Fruit fly (Drosophila melanogaster) whole organism, pupa: ENCODE results near the gene RhoGAP16F.
A peak's percentile ranks its signal among the peaks of the same experiment; 100 is the strongest.

Experiments used
- CG10348 ChIP-seq: fragments of 200-800 bp; sonication (Bioruptor generic); IDR thresholded peaks from 2 replicates; pipeline ENCODE4 v1.3.6; 2022; ENCODE audit warnings: missing biosample characterization, missing genetic modification characterization
- CG12605 ChIP-seq: fragments of 200-800 bp; sonication (Bioruptor generic); IDR thresholded peaks from 2 replicates; pipeline ENCODE4 v1.3.6; 2022; ENCODE audit warnings: missing biosample characterization, missing genetic modification characterization
- CG13204 ChIP-seq: fragments of 200-800 bp; sonication (Bioruptor generic); optimal IDR thresholded peaks from 2 replicates; lab custom pipeline; 2018; ENCODE audit warnings: missing biosample characterization, mild to moderate bottlenecking, missing genetic modification characterization, moderate library complexity
- CG14655 ChIP-seq: fragments of 200-800 bp; sonication (Bioruptor generic); optimal IDR thresholded peaks from 3 replicates; lab custom pipeline; 2017; ENCODE audit warnings: mild to moderate bottlenecking, missing biosample characterization, missing genetic modification reagents, missing genetic modification characterization
- CG15710 ChIP-seq: fragments of 200-800 bp; sonication (Bioruptor generic); optimal IDR thresholded peaks from 2 replicates; lab custom pipeline; 2018; ENCODE audit warnings: missing biosample characterization, mild to moderate bottlenecking, missing genetic modification characterization, moderate library complexity
- CG17806 ChIP-seq: fragments of 200-800 bp; sonication (Bioruptor generic); optimal IDR thresholded peaks from 2 replicates; lab custom pipeline; 2018; ENCODE audit warnings: missing biosample characterization, mild to moderate bottlenecking, missing genetic modification characterization, moderate library complexity
- CG32121 ChIP-seq: fragments of 200-800 bp; sonication (Bioruptor generic); IDR thresholded peaks from 2 replicates; pipeline ENCODE4 v1.3.6; 2022; ENCODE audit warnings: missing biosample characterization, missing genetic modification characterization
- CG34367 ChIP-seq: fragments of 200-800 bp; sonication (Bioruptor generic); optimal IDR thresholded peaks from 2 replicates; lab custom pipeline; 2018; ENCODE audit warnings: missing biosample characterization, mild to moderate bottlenecking, missing genetic modification characterization
- CG4496 ChIP-seq: fragments of 200-800 bp; sonication (Bioruptor generic); IDR thresholded peaks from 3 replicates; pipeline ENCODE4 v1.3.6; 2022; ENCODE audit warnings: missing biosample characterization, missing genetic modification characterization
- CG8159 ChIP-seq: fragments of 200-800 bp; sonication (Bioruptor generic); optimal IDR thresholded peaks from 3 replicates; lab custom pipeline; 2018; ENCODE audit warnings: missing biosample characterization, mild to moderate bottlenecking, missing genetic modification characterization, moderate library complexity
- CG8301 ChIP-seq: fragments of 200-800 bp; sonication (Bioruptor generic); optimal IDR thresholded peaks from 2 replicates; lab custom pipeline; 2018; ENCODE audit warnings: missing biosample characterization, mild to moderate bottlenecking, missing genetic modification characterization
- CG9948 ChIP-seq: fragments of 200-800 bp; sonication (Bioruptor generic); optimal IDR thresholded peaks from 2 replicates; lab custom pipeline; 2018; ENCODE audit warnings: missing biosample characterization, mild to moderate bottlenecking, missing genetic modification characterization, moderate library complexity
- D1 ChIP-seq: fragments of 200-800 bp; sonication (Bioruptor generic); optimal IDR thresholded peaks from 2 replicates; lab custom pipeline; 2018; ENCODE audit warnings: missing biosample characterization, mild to moderate bottlenecking, missing genetic modification characterization, moderate library complexity
- EcR ChIP-seq: fragments of 200-800 bp; sonication (Bioruptor generic); optimal IDR thresholded peaks from 3 replicates; lab custom pipeline; 2019; ENCODE audit warnings: missing biosample characterization, missing genetic modification characterization, mild to moderate bottlenecking, moderate library complexity, missing genetic modification reagents
- Ets98B ChIP-seq: fragments of 200-800 bp; sonication (Bioruptor generic); IDR thresholded peaks from 2 replicates; pipeline ENCODE4 v1.3.6; 2022; ENCODE audit warnings: missing biosample characterization, missing genetic modification characterization
- Pif1A ChIP-seq: fragments of 200-800 bp; sonication (Bioruptor generic); optimal IDR thresholded peaks from 3 replicates; lab custom pipeline; 2016; ENCODE audit warnings: missing biosample characterization, missing genetic modification characterization
- Pif1B ChIP-seq: fragments of 200-800 bp; sonication (Bioruptor generic); optimal IDR thresholded peaks from 3 replicates; lab custom pipeline; 2016; ENCODE audit warnings: missing biosample characterization, missing genetic modification characterization
- Snoo ChIP-seq: fragments of 200-800 bp; sonication (Bioruptor generic); optimal IDR thresholded peaks from 3 replicates; lab custom pipeline; 2017; ENCODE audit warnings: missing biosample characterization, mild to moderate bottlenecking, missing genetic modification characterization, inconsistent platforms
- fd96Ca ChIP-seq: fragments of 200-800 bp; sonication (Bioruptor generic); IDR thresholded peaks from 3 replicates; pipeline ENCODE4 v1.3.6; 2022; ENCODE audit warnings: missing biosample characterization, missing genetic modification characterization
- gl ChIP-seq: fragments of 200-800 bp; sonication (Bioruptor generic); optimal IDR thresholded peaks from 2 replicates; lab custom pipeline; 2018; ENCODE audit warnings: missing biosample characterization, mild to moderate bottlenecking, missing genetic modification characterization
- rn ChIP-seq: fragments of 200-800 bp; sonication (Bioruptor generic); IDR thresholded peaks from 2 replicates; pipeline ENCODE4 v1.3.6; 2022; ENCODE audit warnings: missing biosample characterization, missing genetic modification characterization

The RhoGAP16F gene

DNA sequence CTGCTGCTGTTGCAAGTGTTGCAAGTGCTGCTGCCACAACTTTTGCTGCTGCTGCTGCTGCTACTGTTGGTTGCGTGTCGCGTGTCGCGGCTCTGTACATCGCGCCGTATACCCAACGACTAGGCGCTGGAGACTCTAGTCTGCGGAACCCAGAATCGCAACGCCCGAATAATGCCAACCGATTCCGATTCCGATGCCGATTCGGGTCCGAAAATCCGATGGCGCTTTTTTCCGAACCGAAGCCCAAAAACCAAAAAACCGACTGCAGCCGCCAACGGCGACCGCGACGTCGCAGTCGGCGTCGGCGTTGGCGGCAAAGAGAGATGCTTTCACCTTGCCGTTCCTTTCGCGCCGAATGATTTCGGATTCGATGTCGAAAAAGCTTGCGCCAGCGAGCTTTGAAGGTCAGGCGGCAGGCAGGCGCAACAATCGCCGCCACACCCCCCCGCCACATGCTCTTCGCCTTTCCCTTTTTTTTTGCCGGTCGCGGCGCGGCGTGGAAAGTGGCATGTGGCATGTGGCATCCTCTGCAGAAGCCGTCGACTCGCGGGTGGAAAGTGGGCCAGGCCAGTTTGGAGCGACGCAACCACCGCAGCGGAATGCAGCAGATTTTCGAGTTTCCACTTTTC is 29.7 kb upstream of the RhoGAP16F start, which contains the start of gene Sh:
Sh (minus strand) TSS at position 104 of the 629 bp plus-strand sequence.
- TF ChIP-seq CG8301 (tag; lab: Kevin White, UChicago) (no peak), CG4496 (GFP tag; lab: Robert Waterston, UW) (0 out of 3 replicates have a peak, but pooled peaks have one; percentile 14)
- TF ChIP-seq, all 21 proteins: peak for 1

DNA sequence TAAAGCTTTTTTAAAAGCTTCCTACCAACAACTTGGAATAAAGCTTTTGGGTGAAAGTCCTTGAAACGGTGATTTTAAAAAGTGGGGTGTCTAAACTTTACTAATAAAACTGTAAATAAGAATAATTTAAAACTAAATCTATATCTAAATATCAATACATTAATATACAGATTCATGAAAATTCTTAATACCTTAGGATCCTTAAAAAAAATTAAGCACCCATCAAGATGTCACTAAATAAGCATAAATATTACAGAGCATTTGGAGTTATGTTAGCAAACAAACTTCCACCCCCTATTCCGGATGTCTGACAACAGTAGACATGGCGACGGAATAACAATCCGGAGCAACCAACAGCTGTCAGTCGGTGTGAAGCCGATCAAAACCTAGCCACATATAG is 28.8 kb upstream of the RhoGAP16F start, which contains the start of gene Dhc16F:
Dhc16F (plus strand) TSS at position 301 of the 400 bp plus-strand sequence.
- TF ChIP-seq CG8301 (tag; lab: Kevin White, UChicago) (no peak), CG12605 (GFP tag; lab: Robert Waterston, UW) (no peak), Ets98B (GFP tag; lab: Robert Waterston, UW) (no peak), gl (tag; lab: Kevin White, UChicago) (no peak), CG9948 (no peak), CG13204 (GFP tag; lab: Kevin White, UChicago) (no peak), CG17806 (no peak), Pif1A (GFP tag; lab: Kevin White, UChicago) (no peak), fd96Ca (GFP tag; lab: Robert Waterston, UW) (no peak), CG8159 (tag; lab: Kevin White, UChicago) (no peak), CG15710 (no peak), D1 (tag; lab: Kevin White, UChicago) (no peak), CG4496 (GFP tag; lab: Robert Waterston, UW) (no peak), CG32121 (GFP tag; lab: Robert Waterston, UW) (no peak), EcR (GFP tag; lab: Kevin White, UChicago) (no peak), CG10348 (GFP tag; lab: Robert Waterston, UW) (no peak), CG34367 (tag; lab: Kevin White, UChicago) (no peak), Pif1B (GFP tag; lab: Kevin White, UChicago) (no peak)
- TF ChIP-seq, all 21 proteins: peak for 0

DNA sequence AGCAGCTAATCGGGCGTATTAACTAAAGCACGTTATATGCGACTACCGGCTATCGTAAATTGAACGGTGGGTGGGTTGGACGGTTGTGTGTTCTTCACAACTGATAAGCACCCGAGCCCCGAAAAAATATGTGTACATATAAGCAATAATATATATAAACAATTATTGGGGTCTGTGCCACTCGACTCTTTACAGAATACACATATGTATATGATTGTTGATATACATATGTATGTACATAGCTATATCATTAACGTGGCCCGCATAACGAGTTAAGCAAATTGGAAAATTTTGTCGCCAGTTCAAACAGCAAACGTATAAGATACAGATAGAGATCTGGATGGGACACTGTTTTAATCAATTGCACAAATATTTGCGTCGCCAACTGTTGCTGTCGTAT is 10.3 kb upstream of the RhoGAP16F start:
- no peak for TF ChIP-seq CG34367 (tag; lab: Kevin White, UChicago)
- TF ChIP-seq CG14655 (GFP tag; lab: Kevin White, UChicago): no peak
- TF ChIP-seq CG12605 (GFP tag; lab: Robert Waterston, UW): no peak

DNA sequence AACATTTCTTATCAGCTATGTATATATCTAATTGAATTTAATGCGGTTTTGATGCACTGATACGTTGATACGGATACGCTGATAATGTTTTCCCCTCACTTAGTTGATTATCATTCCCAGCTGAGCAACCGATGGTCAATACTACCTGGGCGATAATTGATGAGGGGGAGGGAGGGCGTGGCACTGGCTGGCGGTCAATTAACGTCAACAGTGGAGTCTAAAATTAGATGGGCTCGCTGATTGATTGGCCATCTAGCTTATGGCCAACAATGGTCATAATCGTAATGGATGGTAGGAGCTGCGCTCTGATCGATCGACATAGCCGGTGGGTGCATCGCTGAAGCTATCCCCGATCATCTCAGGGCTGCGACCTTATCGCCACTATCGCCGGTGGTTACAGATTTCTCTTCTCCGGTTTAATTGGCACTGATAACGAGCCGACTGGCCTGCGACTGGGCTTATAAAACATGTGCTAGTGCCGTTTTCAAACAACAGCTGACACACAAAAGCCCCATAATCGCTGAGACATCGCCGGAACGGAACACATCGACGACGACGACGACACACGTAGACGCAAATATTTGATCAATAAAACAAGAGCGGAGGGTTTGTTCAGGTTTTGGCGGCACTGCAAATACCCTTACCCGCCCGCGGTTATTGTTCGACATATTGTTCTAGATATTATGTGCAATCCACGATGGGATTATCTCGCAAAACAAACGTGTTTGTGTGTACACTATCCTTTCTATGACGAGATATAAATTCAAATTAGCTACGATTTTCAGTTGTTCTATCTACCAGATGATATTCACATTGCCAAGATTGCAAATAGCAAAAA is 9.2 kb upstream of the RhoGAP16F start:
- peak; percentile 35; the same call in 1 of the 2 replicates for TF ChIP-seq CG32121 (GFP tag; lab: Robert Waterston, UW)
- TF ChIP-seq CG15710: no peak

DNA sequence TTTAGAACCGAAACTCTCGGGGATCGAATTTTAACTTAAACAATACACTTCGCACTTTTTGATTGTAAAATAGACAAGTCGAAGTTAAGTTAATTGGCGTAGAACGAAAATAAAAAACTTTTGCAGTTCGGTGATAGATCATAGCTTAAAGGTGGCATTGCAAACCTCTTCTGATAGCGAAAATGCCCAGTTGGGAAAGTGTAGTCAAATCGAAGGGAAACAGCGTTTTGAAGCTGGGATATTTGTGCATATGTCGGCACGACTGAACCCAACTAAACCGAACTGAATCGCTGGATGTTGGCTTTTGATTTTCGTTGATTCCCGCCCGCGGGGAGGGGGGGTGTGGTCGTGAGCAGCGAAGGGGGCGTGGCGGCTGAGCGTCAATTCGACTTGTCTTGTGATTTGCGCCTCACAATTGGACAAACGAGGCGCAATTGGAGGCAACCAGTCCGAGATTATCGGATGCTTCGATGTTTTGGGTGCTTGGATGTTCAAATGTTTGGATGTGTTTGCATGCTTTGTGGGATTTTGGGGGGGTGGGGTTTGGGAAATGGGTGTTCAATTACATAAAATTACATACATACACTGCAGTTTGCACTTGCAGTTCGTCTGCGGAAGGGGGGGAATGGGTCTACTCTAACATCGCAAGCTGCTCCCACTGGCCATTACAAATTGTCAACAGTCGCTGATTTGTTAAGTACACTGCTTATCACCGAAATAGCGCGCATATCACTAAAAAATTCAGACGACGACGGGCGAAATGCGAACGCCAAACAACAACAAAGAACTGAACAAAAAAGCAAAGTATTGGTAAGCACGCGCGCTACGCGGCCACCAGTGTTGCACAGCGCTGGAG is 8.1 kb upstream of the RhoGAP16F start:
- no peak for TF ChIP-seq EcR (GFP tag; lab: Kevin White, UChicago)
- no peak for TF ChIP-seq CG4496 (GFP tag; lab: Robert Waterston, UW)
- TF ChIP-seq CG14655 (GFP tag; lab: Kevin White, UChicago): no peak
- TF ChIP-seq CG12605 (GFP tag; lab: Robert Waterston, UW): no peak
- no peak for TF ChIP-seq CG13204 (GFP tag; lab: Kevin White, UChicago)
- TF ChIP-seq CG32121 (GFP tag; lab: Robert Waterston, UW): 0 out of 2 replicates have a peak, but pooled peaks have one; percentile 24

DNA sequence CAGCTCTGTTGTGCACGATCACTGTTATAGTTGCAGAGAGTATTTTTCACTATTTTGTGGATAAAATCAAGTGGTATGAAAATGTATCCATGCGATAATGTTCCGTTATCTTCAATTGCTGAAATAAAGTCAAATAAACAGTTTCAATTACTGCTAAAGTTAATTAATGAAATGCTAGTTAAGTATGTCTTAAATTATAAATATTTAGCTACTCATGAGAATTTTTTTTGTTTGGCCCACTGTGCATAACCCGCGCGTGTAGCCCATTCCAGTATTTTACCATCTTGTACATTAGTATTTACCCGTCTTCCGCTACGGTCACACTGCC is 7.5 kb upstream of the RhoGAP16F start, which contains the start of gene Ada3:
Ada3 (plus strand) TSS at position 292 of the 328 bp plus-strand sequence.
- TF ChIP-seq CG13204 (GFP tag; lab: Kevin White, UChicago): peak; percentile 18
- TF ChIP-seq CG15710: peak; percentile 74
- peak; percentile 72 for TF ChIP-seq CG8159 (tag; lab: Kevin White, UChicago)
- TF ChIP-seq D1 (tag; lab: Kevin White, UChicago): no peak
- peak; percentile 66 for TF ChIP-seq Ets98B (GFP tag; lab: Robert Waterston, UW)
- TF ChIP-seq CG17806: peak; percentile 57
- 0 out of 2 replicates have a peak, but pooled peaks have one; percentile 22 for TF ChIP-seq CG12605 (GFP tag; lab: Robert Waterston, UW)
- TF ChIP-seq Snoo (tag; lab: Kevin White, UChicago): peak; percentile 70
- peak; percentile 71 for TF ChIP-seq CG9948
- peak; percentile 60 for TF ChIP-seq CG8301 (tag; lab: Kevin White, UChicago)
- TF ChIP-seq CG14655 (GFP tag; lab: Kevin White, UChicago): peak; percentile 73
- TF ChIP-seq gl (tag; lab: Kevin White, UChicago): no peak
- TF ChIP-seq CG32121 (GFP tag; lab: Robert Waterston, UW): 0 out of 2 replicates have a peak, but pooled peaks have one; percentile 27
- no peak for TF ChIP-seq CG10348 (GFP tag; lab: Robert Waterston, UW)
- peak; percentile 30; the same call in 1 of the 2 replicates for TF ChIP-seq rn (GFP tag; lab: Robert Waterston, UW)
- peak; percentile 36 for TF ChIP-seq Pif1B (GFP tag; lab: Kevin White, UChicago)
- peak; percentile 62 for TF ChIP-seq Pif1A (GFP tag; lab: Kevin White, UChicago)
- TF ChIP-seq CG34367 (tag; lab: Kevin White, UChicago): peak; percentile 48
- TF ChIP-seq fd96Ca (GFP tag; lab: Robert Waterston, UW): peak; percentile 59; the same call in 2 of the 3 replicates
- peak; percentile 77 for TF ChIP-seq CG4496 (GFP tag; lab: Robert Waterston, UW)
- no peak for TF ChIP-seq EcR (GFP tag; lab: Kevin White, UChicago)
